Worm (Caenorhabditis elegans) whole organism, L1 larva: ENCODE data around the gene C27H5.2.

ENCODE experiments used
- C04F5.9 ChIP-seq: sonication (generic microtip); optimal IDR thresholded peaks from 2 replicates; lab custom pipeline; 2016; ENCODE audit warnings: missing genetic modification characterization, missing compliant biosample characterization
- Y116A8C.19 ChIP-seq: sonication (generic microtip); optimal IDR thresholded peaks from 2 replicates; lab custom pipeline; 2016; ENCODE audit warnings: missing compliant biosample characterization, missing genetic modification characterization, borderline replicate concordance
- alr-1 ChIP-seq: fragments of 200-800 bp; sonication (Bioruptor generic); optimal IDR thresholded peaks from 2 replicates; lab custom pipeline; 2018; ENCODE audit warnings: borderline replicate concordance, mild to moderate bottlenecking, missing genetic modification characterization, missing compliant biosample characterization
- aly-2 ChIP-seq: fragments of 150-350 bp; optimal IDR thresholded peaks from 2 replicates; lab custom pipeline; 2014; ENCODE audit warnings: missing biosample characterization, missing genetic modification characterization
- ama-1 ChIP-seq: fragments of 150-350 bp; optimal IDR thresholded peaks from 2 replicates; lab custom pipeline; 2014
- blmp-1 ChIP-seq: fragments of 150-350 bp; optimal IDR thresholded peaks from 2 replicates; lab custom pipeline; 2014; ENCODE audit warnings: missing biosample characterization, missing genetic modification characterization
- ceh-63 ChIP-seq: fragments of 200-800 bp; sonication (Bioruptor generic); optimal IDR thresholded peaks from 2 replicates; lab custom pipeline; 2018; ENCODE audit warnings: mild to moderate bottlenecking, missing genetic modification characterization, missing compliant biosample characterization
- ceh-82 ChIP-seq, 3 experiments: fragments of 150-350 bp in 1 of 3; sonication (generic microtip) in 2 of 3; optimal IDR thresholded peaks; 2 replicates each; lab custom pipeline; 2014 to 2017; ENCODE audit warnings: missing biosample characterization in 3 of 3, missing genetic modification characterization in 3 of 3
- ceh-88 ChIP-seq: fragments of 200-800 bp; sonication (Bioruptor generic); IDR thresholded peaks from 2 replicates; pipeline ENCODE4 v1.3.6; 2022; ENCODE audit warnings: missing genetic modification characterization, missing compliant biosample characterization
- ceh-90 ChIP-seq: sonication (generic microtip); optimal IDR thresholded peaks from 2 replicates; lab custom pipeline; 2016; ENCODE audit warnings: missing genetic modification characterization, missing compliant biosample characterization
- efl-1 ChIP-seq, 4 experiments: fragments of 150-350 bp; optimal IDR thresholded peaks in 3 of 4; peaks in 1 of 4; 1 replicate in 1 of 4; 2 replicates in 3 of 4; lab custom pipeline; 2014; ENCODE audit warnings: missing biosample characterization in 2 of 4, missing genetic modification characterization in 2 of 4, missing genetic modification reagents in 2 of 4
- egl-13 ChIP-seq: sonication (generic microtip); optimal IDR thresholded peaks from 2 replicates; lab custom pipeline; 2016; ENCODE audit warnings: missing genotype, missing genetic modification reagents, missing genetic modification characterization, missing compliant biosample characterization
- egl-27 ChIP-seq, 2 experiments: fragments of 150-350 bp in 1 of 2; sonication (generic microtip); optimal IDR thresholded peaks; 3 replicates each; lab custom pipeline; 2017 to 2018; ENCODE audit warnings: missing biosample characterization in 2 of 2, missing genetic modification characterization in 2 of 2, missing genetic modification reagents in 2 of 2
- elt-3 ChIP-seq, 6 experiments: fragments of 150-350 bp in 1 of 6; sonication (generic microtip); optimal IDR thresholded peaks; 2 replicates each; lab custom pipeline; 2017 to 2018; ENCODE audit warnings: missing biosample characterization in 6 of 6, missing genetic modification characterization in 6 of 6, inconsistent platforms in 1 of 6
- fkh-10 ChIP-seq: sonication (generic microtip); optimal IDR thresholded peaks from 2 replicates; lab custom pipeline; 2017; ENCODE audit warnings: missing biosample characterization, missing genetic modification reagents, missing genetic modification characterization
- fkh-4 ChIP-seq: sonication (generic microtip); optimal IDR thresholded peaks from 2 replicates; lab custom pipeline; 2016; ENCODE audit warnings: missing compliant biosample characterization, missing genetic modification characterization, borderline replicate concordance
- fos-1 ChIP-seq: fragments of 150-350 bp; optimal IDR thresholded peaks from 2 replicates; lab custom pipeline; 2014; ENCODE audit warnings: missing biosample characterization, missing genetic modification characterization
- grh-1 ChIP-seq: fragments of 200-800 bp; sonication (Bioruptor generic); IDR thresholded peaks from 2 replicates; pipeline ENCODE4 v1.3.6; 2022; ENCODE audit warnings: missing genetic modification reagents, missing genetic modification characterization, missing compliant biosample characterization
- hlh-4 ChIP-seq: sonication (generic microtip); optimal IDR thresholded peaks from 2 replicates; lab custom pipeline; 2016; ENCODE audit warnings: mild to moderate bottlenecking, missing genetic modification characterization, missing compliant biosample characterization
- hpl-2 ChIP-seq: fragments of 150-350 bp; optimal IDR thresholded peaks from 2 replicates; lab custom pipeline; 2014; ENCODE audit warnings: missing biosample characterization, missing genetic modification reagents, missing genetic modification characterization
- isw-1 ChIP-seq: fragments of 200-800 bp; sonication (Bioruptor generic); IDR thresholded peaks from 2 replicates; pipeline ENCODE4 v1.3.6; 2022; ENCODE audit warnings: missing genetic modification characterization, missing compliant biosample characterization
- lin-14 ChIP-seq: fragments of 200-800 bp; sonication (Bioruptor generic); optimal IDR thresholded peaks from 2 replicates; lab custom pipeline; 2018; ENCODE audit warnings: mild to moderate bottlenecking, missing genetic modification characterization, moderate library complexity, missing compliant biosample characterization
- lin-15B ChIP-seq: fragments of 150-350 bp; sonication (generic microtip); optimal IDR thresholded peaks from 3 replicates; lab custom pipeline; 2014; ENCODE audit warnings: missing biosample characterization, missing genetic modification characterization
- lin-35 ChIP-seq, 2 experiments: fragments of 150-350 bp; optimal IDR thresholded peaks; 2 replicates each; lab custom pipeline; 2014; ENCODE audit warnings: missing biosample characterization in 2 of 2, missing genetic modification characterization in 2 of 2, missing genetic modification reagents in 2 of 2
- mab-9 ChIP-seq: fragments of 200-800 bp; sonication (Bioruptor generic); IDR thresholded peaks from 2 replicates; pipeline ENCODE4 v1.3.6; 2022; ENCODE audit warnings: missing genetic modification reagents, missing genetic modification characterization, missing compliant biosample characterization
- mdl-1 ChIP-seq, 2 experiments: fragments of 150-350 bp; optimal IDR thresholded peaks; 2 replicates each; lab custom pipeline; 2014 to 2017; ENCODE audit warnings: missing biosample characterization in 2 of 2, missing genetic modification characterization in 2 of 2, inconsistent platforms in 1 of 2
- mef-2 ChIP-seq: fragments of 150-350 bp; optimal IDR thresholded peaks from 2 replicates; lab custom pipeline; 2014; ENCODE audit warnings: missing biosample characterization, missing genetic modification characterization
- mep-1 ChIP-seq: fragments of 150-350 bp; optimal IDR thresholded peaks from 2 replicates; lab custom pipeline; 2014; ENCODE audit warnings: missing biosample characterization, missing genetic modification characterization
- nhr-19 ChIP-seq: fragments of 200-800 bp; sonication (Bioruptor generic); conservative IDR thresholded peaks from 2 replicates; pipeline ENCODE4 v1.3.6; 2022; ENCODE audit warnings: missing genetic modification characterization, missing compliant biosample characterization
- nhr-237 ChIP-seq: fragments of 150-350 bp; optimal IDR thresholded peaks from 2 replicates; lab custom pipeline; 2014; ENCODE audit warnings: missing biosample characterization, missing genetic modification characterization
- nhr-47 ChIP-seq: sonication (generic microtip); optimal IDR thresholded peaks from 2 replicates; lab custom pipeline; 2016; ENCODE audit warnings: mild to moderate bottlenecking, missing genetic modification characterization, moderate library complexity, missing compliant biosample characterization
- nhr-71 ChIP-seq: sonication (generic microtip); optimal IDR thresholded peaks from 2 replicates; lab custom pipeline; 2016; ENCODE audit warnings: mild to moderate bottlenecking, missing genetic modification characterization, moderate library complexity, missing compliant biosample characterization
- nhr-76 ChIP-seq: sonication (generic microtip); optimal IDR thresholded peaks from 2 replicates; lab custom pipeline; 2017; ENCODE audit warnings: missing biosample characterization, missing genetic modification characterization
- nhr-85 ChIP-seq: sonication (generic microtip); peaks from one replicate; lab custom pipeline; 2016; ENCODE audit warnings: missing genetic modification characterization, inconsistent platforms, missing compliant biosample characterization
- pag-3 ChIP-seq: sonication (generic microtip); optimal IDR thresholded peaks from 2 replicates; lab custom pipeline; 2017; ENCODE audit warnings: missing genetic modification characterization, mild to moderate bottlenecking, missing compliant biosample characterization, antibody characterized with exemption, borderline replicate concordance; ENCODE audit not compliant: insufficient read depth
- skn-1 ChIP-seq: fragments of 150-350 bp; optimal IDR thresholded peaks from 2 replicates; lab custom pipeline; 2014; ENCODE audit warnings: missing biosample characterization, missing genetic modification characterization
- snpc-4 ChIP-seq: fragments of 150-350 bp; optimal IDR thresholded peaks from 2 replicates; lab custom pipeline; 2014; ENCODE audit warnings: missing biosample characterization, missing genetic modification characterization
- sox-4 ChIP-seq: sonication (generic microtip); optimal IDR thresholded peaks from 2 replicates; lab custom pipeline; 2016; ENCODE audit warnings: missing genetic modification characterization, missing compliant biosample characterization
- sptf-1 ChIP-seq: fragments of 150-350 bp; optimal IDR thresholded peaks from 2 replicates; lab custom pipeline; 2014; ENCODE audit warnings: missing biosample characterization, missing genetic modification characterization
- swsn-7 ChIP-seq: sonication (generic microtip); optimal IDR thresholded peaks from 2 replicates; lab custom pipeline; 2016; ENCODE audit warnings: missing genetic modification characterization, missing compliant biosample characterization
- tbx-2 ChIP-seq: sonication (generic microtip); optimal IDR thresholded peaks from 2 replicates; lab custom pipeline; 2016; ENCODE audit warnings: missing genetic modification characterization, missing compliant biosample characterization
- unc-130 ChIP-seq: fragments of 150-350 bp; optimal IDR thresholded peaks from 2 replicates; lab custom pipeline; 2017; ENCODE audit warnings: missing biosample characterization, missing genetic modification characterization, inconsistent platforms
- unc-30 ChIP-seq: sonication (generic microtip); optimal IDR thresholded peaks from 2 replicates; lab custom pipeline; 2017; ENCODE audit warnings: missing biosample characterization, missing genetic modification characterization
- unc-86 ChIP-seq: sonication (generic microtip); optimal IDR thresholded peaks from 2 replicates; lab custom pipeline; 2016; ENCODE audit warnings: missing genetic modification characterization, missing compliant biosample characterization
- unc-98 ChIP-seq: fragments of 200-800 bp; sonication (Bioruptor generic); IDR thresholded peaks from 2 replicates; pipeline ENCODE4 v1.3.6; 2022; ENCODE audit warnings: missing genetic modification characterization, missing compliant biosample characterization
- vab-15 ChIP-seq: sonication (generic microtip); optimal IDR thresholded peaks from 2 replicates; lab custom pipeline; 2017; ENCODE audit warnings: missing genotype, mild to moderate bottlenecking, missing genetic modification characterization, missing compliant biosample characterization
- xbp-1 ChIP-seq: sonication (generic microtip); optimal IDR thresholded peaks from 2 replicates; lab custom pipeline; 2016; ENCODE audit warnings: missing genetic modification characterization, missing compliant biosample characterization
- zag-1 ChIP-seq: fragments of 150-350 bp; optimal IDR thresholded peaks from 2 replicates; lab custom pipeline; 2014; ENCODE audit warnings: missing biosample characterization, missing genetic modification characterization
- zip-4 ChIP-seq: fragments of 200-800 bp; sonication (Bioruptor generic); optimal IDR thresholded peaks from 2 replicates; lab custom pipeline; 2018; ENCODE audit warnings: mild to moderate bottlenecking, missing genetic modification characterization, moderate library complexity, missing compliant biosample characterization
- ztf-11 ChIP-seq, 2 experiments: sonication (generic microtip); optimal IDR thresholded peaks; 2 replicates each; lab custom pipeline; 2016 to 2017; ENCODE audit warnings: missing genetic modification characterization in 2 of 2, missing biosample characterization in 1 of 2, missing compliant biosample characterization in 1 of 2
- ztf-4 ChIP-seq: fragments of 150-350 bp; optimal IDR thresholded peaks from 2 replicates; lab custom pipeline; 2014; ENCODE audit warnings: missing biosample characterization, missing genetic modification characterization

Gene C27H5.2

DNA sequence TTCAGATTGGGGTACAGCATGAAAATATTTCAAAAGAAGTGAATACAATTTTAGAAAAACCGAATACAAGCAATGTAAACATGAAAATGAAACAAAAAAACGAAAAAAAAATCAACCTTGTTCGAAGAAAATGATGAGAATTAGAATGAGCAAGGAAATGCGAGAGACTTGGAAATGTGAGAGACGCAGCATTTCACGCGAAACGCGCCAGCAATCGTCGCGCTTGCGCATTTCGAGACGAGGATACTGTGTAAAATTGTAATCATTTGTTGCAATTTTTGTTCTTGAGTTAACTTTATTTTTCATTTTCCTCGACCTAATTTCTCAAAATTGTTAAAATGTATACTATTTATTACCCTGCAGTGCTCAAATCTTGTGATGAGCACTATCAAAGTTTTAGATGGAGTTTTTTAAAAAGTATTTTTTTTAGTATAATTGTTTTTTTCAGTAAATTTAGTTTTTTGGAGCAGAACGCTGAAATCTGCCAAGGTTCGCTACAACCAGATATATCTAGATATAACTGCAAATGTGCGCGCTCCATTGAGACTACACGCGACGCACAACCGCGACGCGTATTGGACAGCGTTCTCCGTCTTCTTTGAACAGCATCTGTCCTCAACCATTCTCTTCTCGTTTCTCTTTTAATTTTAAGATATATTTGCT lies 3.3 kb upstream of the C27H5.2 start, which contains the start of gene fust-1 (continued):
- TF ChIP-seq unc-130 (tag; lab: Kevin White, UChicago) (peak; percentile 98), swsn-7 (tag; lab: Kevin White, UChicago) (peak; percentile 98), lin-35 (GFP tag; optimal IDR thresholded peaks at IDR 0.05; lab: Kevin White, UChicago) (peak; percentile 90 to 94), pag-3 (tag; lab: Kevin White, UChicago) (peak; percentile 75), mef-2 (tag; lab: Kevin White, UChicago) (peak; percentile 75), mab-9 (GFP tag; lab: Robert Waterston, UW) (peak; percentile 94), lin-15B (tag; lab: Kevin White, UChicago) (peak; percentile 90), unc-98 (GFP tag; lab: Robert Waterston, UW) (peak; percentile 83), Y116A8C.19 (tag; lab: Kevin White, UChicago) (no peak), hpl-2 (peak; percentile 86), sox-4 (tag; lab: Kevin White, UChicago) (peak; percentile 93), nhr-237 (peak; percentile 79), zag-1 (tag; lab: Kevin White, UChicago) (peak; percentile 41), ama-1 (lab: Kevin White, UChicago) (peak; percentile 89), blmp-1 (tag; lab: Kevin White, UChicago) (peak; percentile 73), xbp-1 (tag; lab: Kevin White, UChicago) (peak; percentile 96), ceh-88 (GFP tag; lab: Robert Waterston, UW) (peak; percentile 81), unc-30 (tag; lab: Kevin White, UChicago) (no peak), fos-1 (peak; percentile 87), ztf-11 (tag; optimal IDR thresholded peaks at IDR 0.05; lab: Kevin White, UChicago) (peak in 1 of 2 experiments; percentile 86), nhr-47 (tag; lab: Kevin White, UChicago) (peak; percentile 98), mdl-1 (tag; optimal IDR thresholded peaks at IDR 0.05; lab: Kevin White, UChicago) (peak in 1 of 2 experiments; percentile 88), nhr-71 (tag; lab: Kevin White, UChicago) (peak; percentile 98), ceh-82 (tag; optimal IDR thresholded peaks at IDR 0.05; lab: Kevin White, UChicago) (peak; percentile 98 to 99 (median 98)), unc-86 (tag; lab: Kevin White, UChicago) (peak; percentile 95), ceh-90 (peak; percentile 61), isw-1 (GFP tag; lab: Robert Waterston, UW) (peak; percentile 97), sptf-1 (tag; lab: Kevin White, UChicago) (no peak), lin-14 (GFP tag; lab: Kevin White, UChicago) (peak; percentile 97), nhr-19 (GFP tag; lab: Robert Waterston, UW) (peak; percentile 97), mep-1 (tag; lab: Kevin White, UChicago) (peak; percentile 99), elt-3 (tag; optimal IDR thresholded peaks at IDR 0.05; lab: Kevin White, UChicago) (peak in 5 of 6 experiments; percentile 89 to 98 (median 94)), egl-27 (tag; optimal IDR thresholded peaks at IDR 0.05; lab: Kevin White, UChicago) (peak in 1 of 2 experiments; percentile 24), snpc-4 (tag; lab: Kevin White, UChicago) (peak; percentile 92), ceh-63 (peak; percentile 48), vab-15 (tag; lab: Kevin White, UChicago) (peak; percentile 72), egl-13 (tag; lab: Kevin White, UChicago) (peak; percentile 93), tbx-2 (tag; lab: Kevin White, UChicago) (peak; percentile 97), ztf-4 (tag; lab: Kevin White, UChicago) (peak; percentile 93), fkh-10 (GFP tag; lab: Kevin White, UChicago) (peak; percentile 74), skn-1 (tag; lab: Kevin White, UChicago) (peak; percentile 98), hlh-4 (tag; lab: Kevin White, UChicago) (no peak), aly-2 (tag; lab: Kevin White, UChicago) (peak; percentile 94), efl-1 (optimal IDR thresholded peaks at IDR 0.05; lab: Kevin White, UChicago) (peak; percentile 94 to 96), efl-1 (GFP tag; optimal IDR thresholded peaks at IDR 0.05 in 1 of 2; lab: Kevin White, UChicago) (peak; percentile 86 to 99), C04F5.9 (peak; percentile 93), zip-4 (peak; percentile 88), grh-1 (GFP tag; lab: Robert Waterston, UW) (peak; percentile 97), nhr-85 (tag; lab: Kevin White, UChicago) (peak; percentile 99), fkh-4 (tag; lab: Kevin White, UChicago) (peak; percentile 81), nhr-76 (tag; lab: Kevin White, UChicago) (no peak), alr-1 (tag; lab: Kevin White, UChicago) (no peak)
